Fruit fly (Drosophila melanogaster) whole organism, embryonic: ENCODE measurements around the gene HIPP1.

Experiments used
- Atf-2 ChIP-seq: fragments of 200-800 bp; sonication (Bioruptor generic); optimal IDR thresholded peaks from 2 replicates; lab custom pipeline; 2016; ENCODE audit warnings: missing biosample characterization, missing genetic modification characterization
- CG10267 ChIP-seq: fragments of 200-800 bp; sonication (Bioruptor generic); optimal IDR thresholded peaks from 2 replicates; lab custom pipeline; 2018; ENCODE audit warnings: missing biosample characterization, mild to moderate bottlenecking, missing genetic modification characterization, moderate library complexity
- CG11093 ChIP-seq: fragments of 200-800 bp; sonication (Bioruptor generic); IDR thresholded peaks from 3 replicates; pipeline ENCODE4 v1.3.6; 2022; ENCODE audit warnings: missing biosample characterization, missing genetic modification characterization
- CG11247 ChIP-seq: fragments of 200-800 bp; sonication (Bioruptor generic); IDR thresholded peaks from 2 replicates; pipeline ENCODE4 v1.3.6; 2022; ENCODE audit warnings: missing biosample characterization, missing genetic modification characterization
- CG11560 ChIP-seq: fragments of 200-800 bp; sonication (Bioruptor generic); IDR thresholded peaks from 3 replicates; pipeline ENCODE4 v1.3.6; 2022; ENCODE audit warnings: missing biosample characterization, missing genetic modification characterization
- CG15514 ChIP-seq: fragments of 200-800 bp; sonication (Bioruptor generic); optimal IDR thresholded peaks from 3 replicates; lab custom pipeline; 2017; ENCODE audit warnings: missing biosample characterization, missing genetic modification characterization, mild to moderate bottlenecking, moderate library complexity, missing genetic modification reagents
- CG17359 ChIP-seq: fragments of 200-800 bp; sonication (Bioruptor generic); optimal IDR thresholded peaks from 3 replicates; lab custom pipeline; 2018; ENCODE audit warnings: missing biosample characterization, mild to moderate bottlenecking, missing genetic modification characterization, moderate library complexity
- CG18476 ChIP-seq: fragments of 200-800 bp; sonication (Bioruptor generic); optimal IDR thresholded peaks from 2 replicates; lab custom pipeline; 2016; ENCODE audit warnings: missing biosample characterization, mild to moderate bottlenecking, missing genetic modification characterization
- CG18599 ChIP-seq: fragments of 200-800 bp; sonication (Bioruptor generic); optimal IDR thresholded peaks from 3 replicates; lab custom pipeline; 2017; ENCODE audit warnings: missing biosample characterization, missing genetic modification characterization, mild to moderate bottlenecking, moderate library complexity, missing genetic modification reagents
- CG2129 ChIP-seq: fragments of 200-800 bp; sonication (Bioruptor generic); IDR thresholded peaks from 2 replicates; pipeline ENCODE4 v1.3.6; 2022; ENCODE audit warnings: missing biosample characterization, missing genetic modification characterization; ENCODE audit not compliant: partially characterized antibody
- CG3163 ChIP-seq: fragments of 200-800 bp; sonication (Bioruptor generic); optimal IDR thresholded peaks from 3 replicates; lab custom pipeline; 2016; ENCODE audit warnings: missing biosample characterization, missing genetic modification characterization
- CG43689 ChIP-seq: fragments of 200-800 bp; sonication (Bioruptor generic); IDR thresholded peaks from 2 replicates; pipeline ENCODE4 v1.3.6; 2022; ENCODE audit warnings: missing biosample characterization, missing genetic modification characterization
- CG4424 ChIP-seq: fragments of 200-800 bp; sonication (Bioruptor generic); optimal IDR thresholded peaks from 3 replicates; lab custom pipeline; 2016; ENCODE audit warnings: missing biosample characterization, missing genetic modification characterization
- CG6765 ChIP-seq: fragments of 200-800 bp; sonication (Bioruptor generic); optimal IDR thresholded peaks from 3 replicates; lab custom pipeline; 2017; ENCODE audit warnings: missing biosample characterization, mild to moderate bottlenecking, missing genetic modification characterization
- CG7271 ChIP-seq: fragments of 200-800 bp; sonication (Bioruptor generic); optimal IDR thresholded peaks from 2 replicates; lab custom pipeline; 2018; ENCODE audit warnings: missing biosample characterization, mild to moderate bottlenecking, missing genetic modification characterization, moderate library complexity
- CG8290 ChIP-seq, 3 experiments: fragments of 200-800 bp; sonication (Bioruptor generic); optimal IDR thresholded peaks; 2 replicates each; lab custom pipeline; 2016 to 2019; ENCODE audit warnings: missing biosample characterization in 3 of 3, missing genetic modification characterization in 3 of 3, mild to moderate bottlenecking in 2 of 3, moderate library complexity in 1 of 3
- CG8765 ChIP-seq: fragments of 200-800 bp; sonication (Bioruptor generic); IDR thresholded peaks from 2 replicates; pipeline ENCODE4 v1.3.6; 2022; ENCODE audit warnings: missing biosample characterization, missing genetic modification characterization
- CG9215 ChIP-seq: fragments of 200-800 bp; sonication (Bioruptor generic); IDR thresholded peaks from 2 replicates; pipeline ENCODE4 v1.3.6; 2022; ENCODE audit warnings: missing biosample characterization, missing genetic modification characterization
- CG9609 ChIP-seq: fragments of 200-800 bp; sonication (Bioruptor generic); optimal IDR thresholded peaks from 3 replicates; lab custom pipeline; 2016; ENCODE audit warnings: missing biosample characterization, missing genetic modification characterization
- Dip2 ChIP-seq: fragments of 200-800 bp; sonication (Bioruptor generic); IDR thresholded peaks from 2 replicates; pipeline ENCODE4 v1.3.6; 2022; ENCODE audit warnings: missing biosample characterization, missing genetic modification characterization
- Doc2 ChIP-seq: fragments of 200-800 bp; sonication (Bioruptor generic); IDR thresholded peaks from 2 replicates; pipeline ENCODE4 v1.3.6; 2022; ENCODE audit warnings: missing biosample characterization, missing genetic modification characterization
- Eip74EF ChIP-seq, 2 experiments: fragments of 200-800 bp in 1 of 2; fragments of >200 bp in 1 of 2; sonication (Bioruptor generic) in 1 of 2; optimal IDR thresholded peaks; 2 replicates each; lab custom pipeline; 2017 to 2019; ENCODE audit warnings: missing biosample characterization in 2 of 2, missing genetic modification characterization in 2 of 2, mild to moderate bottlenecking in 1 of 2, moderate library complexity in 1 of 2
- Fer1 ChIP-seq: fragments of 200-800 bp; sonication (Bioruptor generic); optimal IDR thresholded peaks from 2 replicates; lab custom pipeline; 2017; ENCODE audit warnings: missing biosample characterization, mild to moderate bottlenecking, missing genetic modification characterization
- Hey ChIP-seq: fragments of 200-800 bp; sonication (Bioruptor generic); optimal IDR thresholded peaks from 3 replicates; lab custom pipeline; 2018; ENCODE audit warnings: missing biosample characterization, mild to moderate bottlenecking, missing genetic modification characterization
- Hr78 ChIP-seq, 2 experiments: fragments of 200-800 bp in 1 of 2; fragments of >200 bp in 1 of 2; sonication (Bioruptor generic) in 1 of 2; optimal IDR thresholded peaks; 2 replicates each; lab custom pipeline; 2017 to 2019; ENCODE audit warnings: missing biosample characterization in 2 of 2, missing genetic modification characterization in 2 of 2, mild to moderate bottlenecking in 1 of 2, moderate library complexity in 1 of 2
- Kr ChIP-seq: fragments of 200-800 bp; sonication (Bioruptor generic); optimal IDR thresholded peaks from 2 replicates; lab custom pipeline; 2017; ENCODE audit warnings: missing biosample characterization, mild to moderate bottlenecking, missing genetic modification characterization
- Oaz ChIP-seq: fragments of 200-800 bp; sonication (Bioruptor generic); IDR thresholded peaks from 2 replicates; pipeline ENCODE4 v1.3.6; 2022; ENCODE audit warnings: missing biosample characterization, missing genetic modification characterization
- Optix ChIP-seq: fragments of 200-800 bp; sonication (Bioruptor generic); IDR thresholded peaks from 3 replicates; pipeline ENCODE4 v1.3.6; 2022; ENCODE audit warnings: missing biosample characterization, missing genetic modification characterization
- Pdp1 ChIP-seq, 2 experiments: fragments of 200-800 bp; sonication (Bioruptor generic); optimal IDR thresholded peaks; 3 replicates each; lab custom pipeline; 2016; ENCODE audit warnings: missing biosample characterization in 2 of 2, missing genetic modification characterization in 2 of 2, mild to moderate bottlenecking in 1 of 2, moderate library complexity in 1 of 2
- Ravus ChIP-seq: fragments of 200-800 bp; sonication (Bioruptor generic); IDR thresholded peaks from 2 replicates; pipeline ENCODE4 v1.3.6; 2022; ENCODE audit warnings: missing biosample characterization, missing genetic modification characterization
- Rfx ChIP-seq: fragments of 200-800 bp; sonication (Bioruptor generic); IDR thresholded peaks from 2 replicates; pipeline ENCODE4 v1.3.6; 2022; ENCODE audit warnings: missing biosample characterization, missing genetic modification characterization
- Side ChIP-seq: fragments of 200-800 bp; sonication (Bioruptor generic); optimal IDR thresholded peaks from 2 replicates; lab custom pipeline; 2016; ENCODE audit warnings: missing biosample characterization, missing genetic modification characterization
- Sry-β ChIP-seq: fragments of 200-800 bp; sonication (Bioruptor generic); optimal IDR thresholded peaks from 2 replicates; lab custom pipeline; 2018; ENCODE audit warnings: missing biosample characterization, mild to moderate bottlenecking, missing genetic modification characterization, moderate library complexity
- cg ChIP-seq: fragments of 200-800 bp; sonication (Bioruptor generic); optimal IDR thresholded peaks from 3 replicates; lab custom pipeline; 2019; ENCODE audit warnings: missing biosample characterization, mild to moderate bottlenecking, missing genetic modification characterization, moderate library complexity
- crc ChIP-seq: fragments of 200-800 bp; sonication (Bioruptor generic); optimal IDR thresholded peaks from 2 replicates; lab custom pipeline; 2016; ENCODE audit warnings: missing biosample characterization, missing genetic modification characterization
- dan ChIP-seq: fragments of 200-800 bp; sonication (Bioruptor generic); IDR thresholded peaks from 2 replicates; pipeline ENCODE4 v1.3.6; 2022; ENCODE audit warnings: missing biosample characterization, missing genetic modification characterization
- dati ChIP-seq: fragments of 200-800 bp; sonication (Bioruptor generic); IDR thresholded peaks from 2 replicates; pipeline ENCODE4 v1.3.6; 2022; ENCODE audit warnings: missing biosample characterization, missing genetic modification characterization
- fd3F ChIP-seq: fragments of 200-800 bp; sonication (Bioruptor generic); optimal IDR thresholded peaks from 2 replicates; lab custom pipeline; 2018; ENCODE audit warnings: missing biosample characterization, mild to moderate bottlenecking, missing genetic modification characterization, moderate library complexity
- h ChIP-seq: fragments of >200 bp; optimal IDR thresholded peaks from 2 replicates; lab custom pipeline; 2017
- lilli ChIP-seq: fragments of 200-800 bp; sonication (Bioruptor generic); optimal IDR thresholded peaks from 3 replicates; lab custom pipeline; 2016; ENCODE audit warnings: missing biosample characterization, missing genetic modification characterization
- luna ChIP-seq: fragments of 200-800 bp; sonication (Bioruptor generic); optimal IDR thresholded peaks from 2 replicates; lab custom pipeline; 2016; ENCODE audit warnings: missing biosample characterization, missing genetic modification characterization
- pfk ChIP-seq: fragments of 200-800 bp; sonication (Bioruptor generic); optimal IDR thresholded peaks from 2 replicates; lab custom pipeline; 2018; ENCODE audit warnings: missing biosample characterization, mild to moderate bottlenecking, missing genetic modification characterization, moderate library complexity
- schlank ChIP-seq: fragments of 200-800 bp; sonication (Bioruptor generic); optimal IDR thresholded peaks from 2 replicates; lab custom pipeline; 2018; ENCODE audit warnings: missing biosample characterization, mild to moderate bottlenecking, missing genetic modification characterization
- sisA ChIP-seq: fragments of 200-800 bp; sonication (Bioruptor generic); IDR thresholded peaks from 2 replicates; pipeline ENCODE4 v1.3.6; 2022; ENCODE audit warnings: missing biosample characterization, missing genetic modification characterization
- sr ChIP-seq: fragments of 200-800 bp; sonication (Bioruptor generic); IDR thresholded peaks from 3 replicates; pipeline ENCODE4 v1.3.6; 2022; ENCODE audit warnings: missing biosample characterization, missing genetic modification characterization
- tgo ChIP-seq: fragments of 200-800 bp; sonication (Bioruptor generic); IDR thresholded peaks from 3 replicates; pipeline ENCODE4 v1.3.6; 2022; ENCODE audit warnings: missing biosample characterization, missing genetic modification characterization
- unc-4 ChIP-seq: fragments of 200-800 bp; sonication (Bioruptor generic); IDR thresholded peaks from 2 replicates; pipeline ENCODE4 v1.3.6; 2022; ENCODE audit warnings: missing biosample characterization, missing genetic modification characterization; ENCODE audit not compliant: partially characterized antibody
- usp ChIP-seq: fragments of >200 bp; optimal IDR thresholded peaks from 2 replicates; lab custom pipeline; 2017; ENCODE audit warnings: missing biosample characterization, missing genetic modification characterization

The HIPP1 gene

DNA sequence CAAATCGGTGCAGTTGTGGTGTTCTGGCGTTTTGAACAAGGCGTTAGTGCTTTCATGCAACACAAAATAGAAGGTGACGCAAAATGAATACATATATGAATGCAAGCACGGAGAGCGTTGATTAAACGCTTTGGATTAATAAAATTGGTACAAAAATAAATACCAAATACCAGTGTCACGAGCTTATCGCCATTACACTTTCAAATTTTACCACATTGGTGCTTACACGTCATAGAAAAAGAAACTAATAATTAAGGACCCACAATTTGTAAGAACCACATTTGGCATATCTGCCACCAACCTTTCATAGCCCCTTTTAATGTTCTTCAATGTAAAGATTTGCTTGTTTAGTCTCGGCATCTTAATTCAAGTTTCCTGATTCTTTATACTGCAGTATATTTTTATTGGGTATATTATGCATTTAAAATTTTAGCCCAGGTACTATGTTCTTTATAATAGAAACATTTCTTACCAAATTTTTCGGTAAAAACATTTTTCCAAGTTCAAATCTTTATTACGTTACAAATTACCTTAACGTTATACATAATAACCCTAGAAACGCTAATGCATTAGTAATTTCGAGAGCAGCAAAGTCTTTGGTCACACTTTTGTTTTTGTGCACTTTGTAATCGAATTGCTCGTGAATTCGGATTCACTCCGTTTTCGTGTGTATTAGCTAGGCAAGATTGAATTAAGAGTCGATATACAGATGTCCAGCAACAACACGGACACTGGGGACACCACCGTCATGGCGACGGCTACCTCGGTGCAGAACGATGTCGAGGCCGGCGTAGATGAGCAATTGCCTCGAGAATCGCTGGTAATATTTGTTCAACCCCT is 31.0 kb upstream of the HIPP1 start, which contains the start of the genes Pex16 and Pex14 (continued):
- TF ChIP-seq schlank (peak; percentile 27), CG9609 (GFP tag; lab: Kevin White, UChicago) (peak; percentile 85), CG18476 (GFP tag; lab: Kevin White, UChicago) (peak; percentile 51), Eip74EF (GFP tag; optimal IDR thresholded peaks at IDR 0.05; lab: Kevin White, UChicago) (no peak), Dip2 (GFP tag; lab: Robert Waterston, UW) (no peak), h (lab: Kevin White, UChicago) (no peak), sr (GFP tag; lab: Robert Waterston, UW) (peak; percentile 22; the same call in 1 of the 3 replicates), CG4424 (GFP tag; lab: Kevin White, UChicago) (peak; percentile 71), usp (GFP tag; lab: Kevin White, UChicago) (no peak), CG7271 (no peak), Fer1 (GFP tag; lab: Kevin White, UChicago) (peak; percentile 15), CG11093 (GFP tag; lab: Robert Waterston, UW) (peak; percentile 45; the same call in 1 of the 3 replicates), Oaz (GFP tag; lab: Robert Waterston, UW) (peak; percentile 52), Hr78 (GFP tag; optimal IDR thresholded peaks at IDR 0.05; lab: Kevin White, UChicago) (no peak), CG15514 (GFP tag; lab: Kevin White, UChicago) (peak; percentile 49), CG10267 (peak; percentile 44), Atf-2 (GFP tag; lab: Kevin White, UChicago) (peak; percentile 72), Hey (tag; lab: Kevin White, UChicago) (no peak), Pdp1 (GFP tag; optimal IDR thresholded peaks at IDR 0.05; lab: Kevin White, UChicago) (peak; percentile 68 to 82), CG11560 (peak; percentile 46; the same call in 1 of the 3 replicates), CG6765 (GFP tag; lab: Kevin White, UChicago) (no peak), tgo (GFP tag; lab: Robert Waterston, UW) (peak; percentile 73), Doc2 (GFP tag; lab: Robert Waterston, UW) (no peak), luna (peak; percentile 43), CG9215 (peak; percentile 82), Optix (GFP tag; lab: Robert Waterston, UW) (peak; percentile 55; the same call in 1 of the 3 replicates), CG8765 (0 out of 2 replicates have a peak, but pooled peaks have one; percentile 39), dan (GFP tag; lab: Robert Waterston, UW) (0 out of 2 replicates have a peak, but pooled peaks have one; percentile 36), crc (peak; percentile 46), cg (GFP tag; lab: Kevin White, UChicago) (no peak), CG11247 (GFP tag; lab: Robert Waterston, UW) (peak; percentile 73), CG8290 (GFP tag; optimal IDR thresholded peaks at IDR 0.05; lab: Kevin White, UChicago) (peak; percentile 14), CG8290 (tag; optimal IDR thresholded peaks at IDR 0.05; lab: Kevin White, UChicago) (peak in 1 of 2 experiments; percentile 85), lilli (GFP tag; lab: Kevin White, UChicago) (peak; percentile 85), Sry-β (GFP tag; lab: Kevin White, UChicago) (peak; percentile 10), CG18599 (GFP tag; lab: Kevin White, UChicago) (peak; percentile 46), Ravus (GFP tag; lab: Robert Waterston, UW) (no peak; the same call in 1 of the 2 replicates), CG17359 (tag; lab: Kevin White, UChicago) (peak; percentile 60), CG2129 (GFP tag; lab: Robert Waterston, UW) (no peak), unc-4 (GFP tag; lab: Robert Waterston, UW) (0 out of 2 replicates have a peak, but pooled peaks have one; percentile 13), CG3163 (peak; percentile 36), CG43689 (0 out of 2 replicates have a peak, but pooled peaks have one; percentile 11), fd3F (GFP tag; lab: Kevin White, UChicago) (peak; percentile 59), dati (GFP tag; lab: Robert Waterston, UW) (no peak), Rfx (GFP tag; lab: Robert Waterston, UW) (peak; percentile 85), Side (GFP tag; lab: Kevin White, UChicago) (peak; percentile 68), Kr (no peak), sisA (GFP tag; lab: Robert Waterston, UW) (peak; percentile 78), pfk (GFP tag; lab: Kevin White, UChicago) (no peak)
